Worm (Caenorhabditis elegans): Measurements from ENCODE around the gene ubxn-5.

DNA sequence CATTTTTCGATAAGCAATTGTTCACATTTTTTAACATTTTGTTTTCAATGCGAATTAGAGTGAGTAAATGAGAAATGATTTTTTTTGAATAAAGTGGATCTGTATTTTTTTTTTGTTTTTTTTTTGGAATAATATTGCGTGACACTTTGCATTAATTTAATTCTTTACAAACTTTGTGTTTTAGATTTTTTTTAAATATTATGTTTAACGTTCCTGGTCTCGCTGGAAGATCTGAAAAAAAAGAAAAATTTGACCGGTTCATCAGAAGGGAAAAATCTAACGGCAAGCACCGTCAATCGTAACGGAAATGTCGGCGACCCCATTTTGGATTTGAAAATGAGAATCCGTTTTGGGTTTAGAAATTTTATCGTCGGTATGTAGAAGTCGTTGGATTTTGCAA is 44.9 kb downstream of the ubxn-5 start, which contains the start of gene cdc-25.4:
- TF ChIP-seq med-1 (GFP tag; optimal IDR thresholded peaks at IDR 0.05; ENCODE audit: insufficient read depth) (no peak), ztf-23 (GFP tag; IDR thresholded peaks at IDR 0.05) (no peak), klf-2 (GFP tag; conservative IDR thresholded peaks at IDR 0.05) (no peak), flt-1 (GFP tag; IDR thresholded peaks at IDR 0.05) (no peak), ztf-29 (GFP tag; IDR thresholded peaks at IDR 0.05) (no peak)

Data from whole organism, midembryonic.